Fruit fly (Drosophila melanogaster) whole organism, embryonic: Measurements from ENCODE around the gene CG34434.
A peak's percentile ranks its signal among the peaks of the same experiment; 100 is the strongest.

ENCODE experiments used
- B-H2 ChIP-seq: fragments of 200-800 bp; sonication (Bioruptor generic); optimal IDR thresholded peaks from 2 replicates; lab custom pipeline; 2018; ENCODE audit warnings: missing biosample characterization, mild to moderate bottlenecking, missing genetic modification characterization
- Blimp-1 ChIP-seq: fragments of 200-800 bp; sonication (Bioruptor generic); optimal IDR thresholded peaks from 3 replicates; lab custom pipeline; 2018; ENCODE audit warnings: missing biosample characterization, missing genetic modification characterization, mild to moderate bottlenecking, moderate library complexity, missing genetic modification reagents
- CG1024 ChIP-seq: fragments of 200-800 bp; sonication (Bioruptor generic); IDR thresholded peaks from 2 replicates; pipeline ENCODE4 v1.3.6; 2022; ENCODE audit warnings: missing biosample characterization, missing genetic modification characterization
- CG10267 ChIP-seq: fragments of 200-800 bp; sonication (Bioruptor generic); optimal IDR thresholded peaks from 2 replicates; lab custom pipeline; 2018; ENCODE audit warnings: missing biosample characterization, mild to moderate bottlenecking, missing genetic modification characterization, moderate library complexity
- CG11456 ChIP-seq: fragments of 200-800 bp; sonication (Bioruptor generic); IDR thresholded peaks from 3 replicates; pipeline ENCODE4 v1.3.6; 2022; ENCODE audit warnings: missing biosample characterization, missing genetic modification characterization
- CG11723 ChIP-seq: fragments of 200-800 bp; sonication (Bioruptor generic); optimal IDR thresholded peaks from 2 replicates; lab custom pipeline; 2017; ENCODE audit warnings: missing biosample characterization, mild to moderate bottlenecking, missing genetic modification characterization
- CG12236 ChIP-seq: fragments of 200-800 bp; sonication (Bioruptor generic); optimal IDR thresholded peaks from 2 replicates; lab custom pipeline; 2016; ENCODE audit warnings: missing biosample characterization, missing genetic modification characterization
- CG14014 ChIP-seq: fragments of 200-800 bp; sonication (Bioruptor generic); IDR thresholded peaks from 2 replicates; pipeline ENCODE4 v1.3.6; 2022; ENCODE audit warnings: missing biosample characterization, missing genetic modification characterization
- CG14965 ChIP-seq: fragments of 200-800 bp; sonication (Bioruptor generic); optimal IDR thresholded peaks from 2 replicates; lab custom pipeline; 2016; ENCODE audit warnings: missing biosample characterization, missing genetic modification characterization, borderline replicate concordance
- CG15011 ChIP-seq: fragments of 200-800 bp; sonication (Bioruptor generic); optimal IDR thresholded peaks from 3 replicates; lab custom pipeline; 2018; ENCODE audit warnings: missing biosample characterization, mild to moderate bottlenecking, missing genetic modification characterization
- CG15479 ChIP-seq: fragments of 200-800 bp; sonication (Bioruptor generic); optimal IDR thresholded peaks from 3 replicates; lab custom pipeline; 2019; ENCODE audit warnings: missing biosample characterization, mild to moderate bottlenecking, missing genetic modification characterization, moderate library complexity
- CG17385 ChIP-seq: fragments of 200-800 bp; sonication (Bioruptor generic); optimal IDR thresholded peaks from 3 replicates; lab custom pipeline; 2018; ENCODE audit warnings: missing biosample characterization, mild to moderate bottlenecking, missing genetic modification characterization
- CG17612 ChIP-seq: fragments of 200-800 bp; sonication (Bioruptor generic); IDR thresholded peaks from 2 replicates; pipeline ENCODE4 v1.3.6; 2022; ENCODE audit warnings: missing biosample characterization, missing genetic modification characterization
- CG2120 ChIP-seq: fragments of 200-800 bp; sonication (Bioruptor generic); optimal IDR thresholded peaks from 3 replicates; lab custom pipeline; 2016; ENCODE audit warnings: missing biosample characterization, missing genetic modification characterization
- CG3163 ChIP-seq: fragments of 200-800 bp; sonication (Bioruptor generic); optimal IDR thresholded peaks from 3 replicates; lab custom pipeline; 2016; ENCODE audit warnings: missing biosample characterization, missing genetic modification characterization
- CG3995 ChIP-seq: fragments of 200-800 bp; sonication (Bioruptor generic); optimal IDR thresholded peaks from 3 replicates; lab custom pipeline; 2016; ENCODE audit warnings: missing biosample characterization, missing genetic modification characterization
- CG6175 ChIP-seq: fragments of 200-800 bp; sonication (Bioruptor generic); IDR thresholded peaks from 3 replicates; pipeline ENCODE4 v1.3.6; 2022; ENCODE audit warnings: missing biosample characterization, missing genetic modification characterization
- CG6272 ChIP-seq: fragments of 200-800 bp; sonication (Bioruptor generic); IDR thresholded peaks from 2 replicates; pipeline ENCODE4 v1.3.6; 2022; ENCODE audit warnings: missing biosample characterization, missing genetic modification characterization
- CG6683 ChIP-seq: fragments of 200-800 bp; sonication (Bioruptor generic); optimal IDR thresholded peaks from 2 replicates; lab custom pipeline; 2017; ENCODE audit warnings: missing biosample characterization, mild to moderate bottlenecking, missing genetic modification characterization, missing genetic modification reagents
- CG7745 ChIP-seq: fragments of 200-800 bp; sonication (Bioruptor generic); optimal IDR thresholded peaks from 2 replicates; lab custom pipeline; 2018; ENCODE audit warnings: missing biosample characterization, mild to moderate bottlenecking, missing genetic modification characterization, moderate library complexity
- CG7987 ChIP-seq: fragments of 200-800 bp; sonication (Bioruptor generic); optimal IDR thresholded peaks from 2 replicates; lab custom pipeline; 2018; ENCODE audit warnings: missing biosample characterization, mild to moderate bottlenecking, missing genetic modification characterization, moderate library complexity
- CG8089 ChIP-seq: fragments of 200-800 bp; sonication (Bioruptor generic); optimal IDR thresholded peaks from 3 replicates; lab custom pipeline; 2016; ENCODE audit warnings: missing biosample characterization, missing genetic modification characterization
- CG8359 ChIP-seq: fragments of 200-800 bp; sonication (Bioruptor generic); optimal IDR thresholded peaks from 2 replicates; lab custom pipeline; 2017; ENCODE audit warnings: missing biosample characterization, mild to moderate bottlenecking, missing genetic modification characterization, borderline replicate concordance
- CG8924 ChIP-seq: fragments of 200-800 bp; optimal IDR thresholded peaks from 3 replicates; lab custom pipeline; 2019; ENCODE audit warnings: missing biosample characterization, mild to moderate bottlenecking, missing genetic modification characterization, moderate library complexity
- Dbx ChIP-seq: fragments of 200-800 bp; sonication (Bioruptor generic); IDR thresholded peaks from 3 replicates; pipeline ENCODE4 v1.3.6; 2022; ENCODE audit warnings: missing biosample characterization, missing genetic modification characterization
- ERR ChIP-seq: fragments of 200-800 bp; sonication (Bioruptor generic); optimal IDR thresholded peaks from 2 replicates; lab custom pipeline; 2016; ENCODE audit warnings: missing biosample characterization, missing genetic modification characterization
- Ets65A ChIP-seq: fragments of 200-800 bp; sonication (Bioruptor generic); peaks from one replicate; lab custom pipeline; 2016; ENCODE audit warnings: missing biosample characterization, missing genetic modification characterization
- Ets97D ChIP-seq: fragments of 200-800 bp; sonication (Bioruptor generic); optimal IDR thresholded peaks from 3 replicates; lab custom pipeline; 2016; ENCODE audit warnings: missing biosample characterization, missing genetic modification characterization
- HHEX ChIP-seq: fragments of 200-800 bp; sonication (Bioruptor generic); optimal IDR thresholded peaks from 3 replicates; lab custom pipeline; 2017; ENCODE audit warnings: missing biosample characterization, mild to moderate bottlenecking, missing genetic modification characterization, missing genetic modification reagents
- HLHmδ ChIP-seq: fragments of 200-800 bp; sonication (Bioruptor generic); optimal IDR thresholded peaks from 2 replicates; lab custom pipeline; 2018; ENCODE audit warnings: missing biosample characterization, mild to moderate bottlenecking, missing genetic modification characterization, moderate library complexity
- Hsf ChIP-seq: fragments of 200-800 bp; sonication (Bioruptor generic); optimal IDR thresholded peaks from 3 replicates; lab custom pipeline; 2016; ENCODE audit warnings: missing biosample characterization, missing genetic modification characterization
- MESR4 ChIP-seq: fragments of 200-800 bp; sonication (Bioruptor generic); optimal IDR thresholded peaks from 2 replicates; lab custom pipeline; 2018; ENCODE audit warnings: missing biosample characterization, mild to moderate bottlenecking, missing genetic modification characterization, moderate library complexity
- NC2α ChIP-seq: fragments of 200-800 bp; sonication (Bioruptor generic); optimal IDR thresholded peaks from 2 replicates; lab custom pipeline; 2016; ENCODE audit warnings: missing biosample characterization, missing genetic modification characterization
- NfI ChIP-seq: fragments of 200-800 bp; sonication (Bioruptor generic); optimal IDR thresholded peaks from 3 replicates; lab custom pipeline; 2018; ENCODE audit warnings: missing biosample characterization, mild to moderate bottlenecking, missing genetic modification characterization, moderate library complexity
- Stat92E ChIP-seq, 3 experiments: fragments of >200 bp in 2 of 3; fragments of 200-800 bp in 1 of 3; sonication (Bioruptor generic) in 1 of 3; optimal IDR thresholded peaks; 2 replicates each; lab custom pipeline; 2017 to 2019; ENCODE audit warnings: missing biosample characterization in 3 of 3, missing genetic modification characterization in 3 of 3, mild to moderate bottlenecking in 1 of 3, moderate library complexity in 1 of 3
- Taf1 ChIP-seq: fragments of 200-800 bp; sonication (Bioruptor generic); IDR thresholded peaks from 2 replicates; pipeline ENCODE4 v1.3.6; 2022; ENCODE audit warnings: missing biosample characterization, missing genetic modification characterization
- br ChIP-seq: fragments of >200 bp; optimal IDR thresholded peaks from 2 replicates; lab custom pipeline; 2017
- caup ChIP-seq: fragments of 200-800 bp; sonication (Bioruptor generic); optimal IDR thresholded peaks from 3 replicates; lab custom pipeline; 2017; ENCODE audit warnings: missing biosample characterization, mild to moderate bottlenecking, missing genetic modification characterization, moderate library complexity; ENCODE audit not compliant: severe bottlenecking
- ewg ChIP-seq: fragments of 200-800 bp; sonication (Bioruptor generic); optimal IDR thresholded peaks from 3 replicates; lab custom pipeline; 2017; ENCODE audit warnings: mild to moderate bottlenecking, missing biosample characterization, missing genetic modification reagents, missing genetic modification characterization
- h ChIP-seq: fragments of >200 bp; optimal IDR thresholded peaks from 2 replicates; lab custom pipeline; 2017
- pfk ChIP-seq: fragments of 200-800 bp; sonication (Bioruptor generic); optimal IDR thresholded peaks from 2 replicates; lab custom pipeline; 2018; ENCODE audit warnings: missing biosample characterization, mild to moderate bottlenecking, missing genetic modification characterization, moderate library complexity
- pho ChIP-seq: fragments of 200-800 bp; sonication (Bioruptor generic); optimal IDR thresholded peaks from 2 replicates; lab custom pipeline; 2016; ENCODE audit warnings: missing biosample characterization, missing genetic modification characterization
- psq ChIP-seq: fragments of 200-800 bp; sonication (Bioruptor generic); optimal IDR thresholded peaks from 2 replicates; lab custom pipeline; 2017; ENCODE audit warnings: missing biosample characterization, missing genetic modification characterization
- repo ChIP-seq: fragments of 200-800 bp; sonication (Bioruptor generic); optimal IDR thresholded peaks from 2 replicates; lab custom pipeline; 2016; ENCODE audit warnings: missing biosample characterization, missing genetic modification characterization
- sug ChIP-seq: fragments of 200-800 bp; optimal IDR thresholded peaks from 2 replicates; lab custom pipeline; 2019; ENCODE audit warnings: missing biosample characterization, mild to moderate bottlenecking, missing genetic modification characterization, moderate library complexity
- tll ChIP-seq, 2 experiments: fragments of 200-800 bp in 1 of 2; fragments of >200 bp in 1 of 2; sonication (Bioruptor generic) in 1 of 2; optimal IDR thresholded peaks; 2 replicates each; lab custom pipeline; 2017 to 2019; ENCODE audit warnings: missing biosample characterization in 2 of 2, missing genetic modification characterization in 2 of 2, mild to moderate bottlenecking in 1 of 2, moderate library complexity in 1 of 2
- tx ChIP-seq: fragments of 200-800 bp; sonication (Bioruptor generic); optimal IDR thresholded peaks from 2 replicates; lab custom pipeline; 2016; ENCODE audit warnings: missing biosample characterization, missing genetic modification characterization
- unc-4 ChIP-seq: fragments of 200-800 bp; sonication (Bioruptor generic); IDR thresholded peaks from 2 replicates; pipeline ENCODE4 v1.3.6; 2022; ENCODE audit warnings: missing biosample characterization, missing genetic modification characterization; ENCODE audit not compliant: partially characterized antibody
- vvl ChIP-seq: fragments of 200-800 bp; sonication (Bioruptor generic); IDR thresholded peaks from 2 replicates; pipeline ENCODE4 v1.3.6; 2022; ENCODE audit warnings: missing biosample characterization, missing genetic modification characterization
- wdn ChIP-seq: fragments of 200-800 bp; sonication (Bioruptor generic); IDR thresholded peaks from 2 replicates; pipeline ENCODE4 v1.3.6; 2022; ENCODE audit warnings: missing biosample characterization, missing genetic modification characterization
- wor ChIP-seq: fragments of 200-800 bp; sonication (Bioruptor generic); IDR thresholded peaks from 2 replicates; pipeline ENCODE4 v1.3.6; 2022; ENCODE audit warnings: missing biosample characterization, missing genetic modification characterization

CG34434 gene

DNA sequence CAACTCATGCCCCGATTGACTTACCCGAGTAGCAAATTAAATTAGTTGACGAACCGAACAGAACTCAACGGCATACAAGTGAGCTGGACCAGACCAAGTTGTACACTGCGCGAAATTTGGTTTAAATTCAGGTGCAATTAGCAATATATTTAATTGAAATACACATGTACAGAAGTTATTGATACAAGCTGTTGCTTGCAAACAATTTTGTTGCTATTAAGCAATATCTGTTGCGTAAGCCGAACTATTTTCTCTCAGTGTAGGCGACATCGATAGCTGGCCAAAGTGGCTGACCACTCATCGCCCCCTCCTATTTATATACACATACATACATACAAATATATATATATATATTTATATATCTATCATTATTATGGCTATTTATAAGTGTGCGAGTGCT, 12.0 kb downstream of the CG34434 start (continued):
- TF ChIP-seq Hsf (GFP tag; lab: Kevin White, UChicago): peak; percentile 20
- TF ChIP-seq NC2α: no peak
- peak; percentile 63 for TF ChIP-seq Ets65A (GFP tag; lab: Kevin White, UChicago)
- no peak for TF ChIP-seq CG12236 (GFP tag; lab: Kevin White, UChicago)
- no peak for TF ChIP-seq B-H2 (GFP tag; lab: Kevin White, UChicago)
- no peak for TF ChIP-seq CG14965
- TF ChIP-seq HLHmδ (GFP tag; lab: Kevin White, UChicago): no peak
- peak; percentile 41 for TF ChIP-seq NfI (GFP tag; lab: Kevin White, UChicago)
- peak; percentile 21 for TF ChIP-seq caup (GFP tag; lab: Kevin White, UChicago)
- TF ChIP-seq CG8089: no peak
- no peak for TF ChIP-seq ERR (GFP tag; lab: Kevin White, UChicago)
- TF ChIP-seq CG17385 (GFP tag; lab: Kevin White, UChicago): no peak
- TF ChIP-seq CG7987 (GFP tag; lab: Kevin White, UChicago): no peak
- TF ChIP-seq repo: no peak
- TF ChIP-seq CG10267 (tag; lab: Kevin White, UChicago): peak; percentile 13
- no peak for TF ChIP-seq psq
- TF ChIP-seq unc-4 (GFP tag; lab: Robert Waterston, UW): no peak
- no peak; the same call in 1 of the 2 replicates for TF ChIP-seq CG1024
- no peak for TF ChIP-seq CG6272 (GFP tag; lab: Robert Waterston, UW)
- no peak for TF ChIP-seq CG11723 (GFP tag; lab: Kevin White, UChicago)
- no peak for TF ChIP-seq h (lab: Kevin White, UChicago)
- no peak for TF ChIP-seq wdn
- TF ChIP-seq HHEX: no peak
- no peak for TF ChIP-seq pho (GFP tag; lab: Kevin White, UChicago)
- TF ChIP-seq tx (GFP tag; lab: Kevin White, UChicago): no peak
- 0 out of 2 replicates have a peak, but pooled peaks have one; percentile 19 for TF ChIP-seq wor
- no peak for TF ChIP-seq Ets97D
- peak; percentile 11 for TF ChIP-seq CG15479 (GFP tag; lab: Kevin White, UChicago)
- TF ChIP-seq vvl (GFP tag; lab: Robert Waterston, UW): peak; percentile 60; the same call in 1 of the 2 replicates
- TF ChIP-seq Taf1 (GFP tag; lab: Robert Waterston, UW): no peak
- no peak for TF ChIP-seq CG6175 (GFP tag; lab: Robert Waterston, UW)
- TF ChIP-seq tll (GFP tag; optimal IDR thresholded peaks at IDR 0.05; lab: Kevin White, UChicago): no peak
- TF ChIP-seq CG2120: peak; percentile 37
- TF ChIP-seq Stat92E (GFP tag; optimal IDR thresholded peaks at IDR 0.05; lab: Kevin White, UChicago): no peak
- TF ChIP-seq pfk (GFP tag; lab: Kevin White, UChicago): no peak
- no peak for TF ChIP-seq CG3163 (GFP tag; lab: Kevin White, UChicago)
- no peak for TF ChIP-seq CG3995
- TF ChIP-seq CG11456 (GFP tag; lab: Robert Waterston, UW): peak; percentile 69; the same call in 2 of the 3 replicates
- no peak for TF ChIP-seq CG6683 (GFP tag; lab: Kevin White, UChicago)
- TF ChIP-seq MESR4: no peak
- TF ChIP-seq CG14014: 0 out of 2 replicates have a peak, but pooled peaks have one; percentile 32
- TF ChIP-seq Dbx (GFP tag; lab: Robert Waterston, UW): no peak
- no peak for TF ChIP-seq CG7745
- TF ChIP-seq CG8359 (GFP tag; lab: Kevin White, UChicago): no peak
- no peak for TF ChIP-seq sug
- no peak for TF ChIP-seq br (lab: Kevin White, UChicago)
- TF ChIP-seq CG8924 (tag; lab: Kevin White, UChicago): peak; percentile 41
- TF ChIP-seq CG17612 (GFP tag; lab: Robert Waterston, UW): no peak
- TF ChIP-seq ewg (GFP tag; lab: Kevin White, UChicago): no peak
- TF ChIP-seq CG15011 (GFP tag; lab: Kevin White, UChicago): no peak
- peak; percentile 20 for TF ChIP-seq Blimp-1 (GFP tag; lab: Kevin White, UChicago)
